Fruit fly (Drosophila melanogaster) whole organism, embryonic: Measurements from ENCODE around the gene CG45081.

Experiments
- ATbp ChIP-seq: fragments of 200-800 bp; sonication (Bioruptor generic); optimal IDR thresholded peaks from 2 replicates; lab custom pipeline; 2017; ENCODE audit warnings: missing biosample characterization, mild to moderate bottlenecking, missing genetic modification characterization, missing genetic modification reagents
- CG11723 ChIP-seq: fragments of 200-800 bp; sonication (Bioruptor generic); optimal IDR thresholded peaks from 2 replicates; lab custom pipeline; 2017; ENCODE audit warnings: missing biosample characterization, mild to moderate bottlenecking, missing genetic modification characterization
- CG13296 ChIP-seq: fragments of 200-800 bp; sonication (Bioruptor generic); optimal IDR thresholded peaks from 3 replicates; lab custom pipeline; 2018; ENCODE audit warnings: missing biosample characterization, mild to moderate bottlenecking, missing genetic modification characterization
- CG13894 ChIP-seq: fragments of 200-800 bp; sonication (Bioruptor generic); optimal IDR thresholded peaks from 3 replicates; lab custom pipeline; 2018; ENCODE audit warnings: missing biosample characterization, mild to moderate bottlenecking, missing genetic modification characterization, moderate library complexity
- CG16863 ChIP-seq: fragments of 200-800 bp; sonication (Bioruptor generic); optimal IDR thresholded peaks from 3 replicates; lab custom pipeline; 2016; ENCODE audit warnings: missing biosample characterization, missing genetic modification characterization
- CG17568 ChIP-seq: fragments of 200-800 bp; sonication (Bioruptor generic); optimal IDR thresholded peaks from 2 replicates; lab custom pipeline; 2018; ENCODE audit warnings: missing biosample characterization, mild to moderate bottlenecking, missing genetic modification characterization, moderate library complexity
- CG17802 ChIP-seq: fragments of 200-800 bp; sonication (Bioruptor generic); optimal IDR thresholded peaks from 2 replicates; lab custom pipeline; 2018; ENCODE audit warnings: missing biosample characterization, mild to moderate bottlenecking, missing genetic modification characterization, moderate library complexity
- CG18599 ChIP-seq: fragments of 200-800 bp; sonication (Bioruptor generic); optimal IDR thresholded peaks from 3 replicates; lab custom pipeline; 2017; ENCODE audit warnings: missing biosample characterization, missing genetic modification characterization, mild to moderate bottlenecking, moderate library complexity, missing genetic modification reagents
- CG30403 ChIP-seq: fragments of 200-800 bp; sonication (Bioruptor generic); optimal IDR thresholded peaks from 3 replicates; lab custom pipeline; 2016; ENCODE audit warnings: missing biosample characterization, missing genetic modification characterization
- CG32767 ChIP-seq: fragments of 200-800 bp; sonication (Bioruptor generic); IDR thresholded peaks from 2 replicates; pipeline ENCODE4 v1.3.6; 2022; ENCODE audit warnings: missing biosample characterization, missing genetic modification characterization
- CG34422 ChIP-seq: fragments of 200-800 bp; sonication (Bioruptor generic); IDR thresholded peaks from 3 replicates; pipeline ENCODE4 v1.3.6; 2022; ENCODE audit warnings: missing biosample characterization, missing genetic modification characterization
- CG4328 ChIP-seq: fragments of 200-800 bp; sonication (Bioruptor generic); optimal IDR thresholded peaks from 3 replicates; lab custom pipeline; 2017; ENCODE audit warnings: missing biosample characterization, missing genetic modification reagents, missing genetic modification characterization
- CG4730 ChIP-seq: fragments of 200-800 bp; sonication (Bioruptor generic); IDR thresholded peaks from 2 replicates; pipeline ENCODE4 v1.3.6; 2022; ENCODE audit warnings: missing biosample characterization, missing genetic modification characterization
- CG6683 ChIP-seq: fragments of 200-800 bp; sonication (Bioruptor generic); optimal IDR thresholded peaks from 2 replicates; lab custom pipeline; 2017; ENCODE audit warnings: missing biosample characterization, mild to moderate bottlenecking, missing genetic modification characterization, missing genetic modification reagents
- CG6765 ChIP-seq: fragments of 200-800 bp; sonication (Bioruptor generic); optimal IDR thresholded peaks from 3 replicates; lab custom pipeline; 2017; ENCODE audit warnings: missing biosample characterization, mild to moderate bottlenecking, missing genetic modification characterization
- CG7372 ChIP-seq: fragments of 200-800 bp; sonication (Bioruptor generic); IDR thresholded peaks from 2 replicates; pipeline ENCODE4 v1.3.6; 2022; ENCODE audit warnings: missing biosample characterization, missing genetic modification characterization
- CG8290 ChIP-seq, 3 experiments: fragments of 200-800 bp; sonication (Bioruptor generic); optimal IDR thresholded peaks; 2 replicates each; lab custom pipeline; 2016 to 2019; ENCODE audit warnings: missing biosample characterization in 3 of 3, missing genetic modification characterization in 3 of 3, mild to moderate bottlenecking in 2 of 3, moderate library complexity in 1 of 3
- CG8478 ChIP-seq: fragments of >200 bp; optimal IDR thresholded peaks from 2 replicates; lab custom pipeline; 2018
- CG9817 ChIP-seq: fragments of 200-800 bp; sonication (Bioruptor generic); optimal IDR thresholded peaks from 2 replicates; lab custom pipeline; 2018; ENCODE audit warnings: missing biosample characterization, mild to moderate bottlenecking, missing genetic modification characterization, moderate library complexity
- CrebB ChIP-seq: fragments of 200-800 bp; sonication (Bioruptor generic); optimal IDR thresholded peaks from 3 replicates; lab custom pipeline; 2018; ENCODE audit warnings: missing biosample characterization, mild to moderate bottlenecking, missing genetic modification characterization
- Dek ChIP-seq: fragments of 200-800 bp; sonication (Bioruptor generic); optimal IDR thresholded peaks from 3 replicates; lab custom pipeline; 2019; ENCODE audit warnings: missing biosample characterization, mild to moderate bottlenecking, missing genetic modification characterization, moderate library complexity
- Doc2 ChIP-seq: fragments of 200-800 bp; sonication (Bioruptor generic); IDR thresholded peaks from 2 replicates; pipeline ENCODE4 v1.3.6; 2022; ENCODE audit warnings: missing biosample characterization, missing genetic modification characterization
- Dref ChIP-seq: fragments of 200-800 bp; sonication (Bioruptor generic); IDR thresholded peaks from 2 replicates; pipeline ENCODE4 v1.3.6; 2022; ENCODE audit warnings: missing biosample characterization, missing genetic modification characterization
- ERR ChIP-seq: fragments of 200-800 bp; sonication (Bioruptor generic); optimal IDR thresholded peaks from 2 replicates; lab custom pipeline; 2016; ENCODE audit warnings: missing biosample characterization, missing genetic modification characterization
- Kr ChIP-seq: fragments of 200-800 bp; sonication (Bioruptor generic); optimal IDR thresholded peaks from 2 replicates; lab custom pipeline; 2017; ENCODE audit warnings: missing biosample characterization, mild to moderate bottlenecking, missing genetic modification characterization
- Mad ChIP-seq: fragments of 200-800 bp; sonication (Bioruptor generic); optimal IDR thresholded peaks from 2 replicates; lab custom pipeline; 2016; ENCODE audit warnings: missing biosample characterization, missing genetic modification characterization
- Pdp1 ChIP-seq, 2 experiments: fragments of 200-800 bp; sonication (Bioruptor generic); optimal IDR thresholded peaks; 3 replicates each; lab custom pipeline; 2016; ENCODE audit warnings: missing biosample characterization in 2 of 2, missing genetic modification characterization in 2 of 2, mild to moderate bottlenecking in 1 of 2, moderate library complexity in 1 of 2
- Sox100B ChIP-seq: fragments of 200-800 bp; sonication (Bioruptor generic); optimal IDR thresholded peaks from 3 replicates; lab custom pipeline; 2018; ENCODE audit warnings: missing biosample characterization, mild to moderate bottlenecking, missing genetic modification characterization
- bbx ChIP-seq: fragments of 200-800 bp; sonication (Bioruptor generic); IDR thresholded peaks from 2 replicates; pipeline ENCODE4 v1.3.6; 2022; ENCODE audit warnings: missing biosample characterization, missing genetic modification characterization; ENCODE audit not compliant: partially characterized antibody
- dm ChIP-seq: fragments of 200-800 bp; sonication (Bioruptor generic); optimal IDR thresholded peaks from 3 replicates; lab custom pipeline; 2016; ENCODE audit warnings: missing biosample characterization, missing genetic modification characterization
- eve ChIP-seq, 2 experiments: fragments of >200 bp; optimal IDR thresholded peaks; 2 replicates each; lab custom pipeline; 2017; ENCODE audit warnings: missing biosample characterization in 2 of 2, missing genetic modification characterization in 2 of 2
- fd3F ChIP-seq: fragments of 200-800 bp; sonication (Bioruptor generic); optimal IDR thresholded peaks from 2 replicates; lab custom pipeline; 2018; ENCODE audit warnings: missing biosample characterization, mild to moderate bottlenecking, missing genetic modification characterization, moderate library complexity
- gcm2 ChIP-seq: fragments of 200-800 bp; sonication (Bioruptor generic); optimal IDR thresholded peaks from 2 replicates; lab custom pipeline; 2016; ENCODE audit warnings: missing biosample characterization, missing genetic modification characterization
- gfzf ChIP-seq: fragments of 200-800 bp; sonication (Bioruptor generic); optimal IDR thresholded peaks from 2 replicates; lab custom pipeline; 2016; ENCODE audit warnings: missing biosample characterization, mild to moderate bottlenecking, missing genetic modification characterization, moderate library complexity
- insv ChIP-seq, 2 experiments: fragments of 200-800 bp; sonication (Bioruptor generic); optimal IDR thresholded peaks; 3 replicates each; lab custom pipeline; 2016 to 2018; ENCODE audit warnings: missing biosample characterization in 2 of 2, missing genetic modification characterization in 2 of 2
- kay ChIP-seq: fragments of 200-800 bp; sonication (Bioruptor generic); optimal IDR thresholded peaks from 2 replicates; lab custom pipeline; 2016; ENCODE audit warnings: missing biosample characterization, missing genetic modification characterization
- nerfin-2 ChIP-seq: fragments of 200-800 bp; sonication (Bioruptor generic); IDR thresholded peaks from 2 replicates; pipeline ENCODE4 v1.3.6; 2022; ENCODE audit warnings: missing biosample characterization, missing genetic modification characterization; ENCODE audit not compliant: partially characterized antibody
- nmo ChIP-seq: fragments of 200-800 bp; sonication (Bioruptor generic); optimal IDR thresholded peaks from 2 replicates; lab custom pipeline; 2018; ENCODE audit warnings: missing biosample characterization, mild to moderate bottlenecking, missing genetic modification characterization, moderate library complexity
- shn ChIP-seq: fragments of 200-800 bp; sonication (Bioruptor generic); optimal IDR thresholded peaks from 3 replicates; lab custom pipeline; 2016; ENCODE audit warnings: missing biosample characterization, missing genetic modification characterization
- tgo ChIP-seq: fragments of 200-800 bp; sonication (Bioruptor generic); IDR thresholded peaks from 3 replicates; pipeline ENCODE4 v1.3.6; 2022; ENCODE audit warnings: missing biosample characterization, missing genetic modification characterization

The CG45081 gene

DNA sequence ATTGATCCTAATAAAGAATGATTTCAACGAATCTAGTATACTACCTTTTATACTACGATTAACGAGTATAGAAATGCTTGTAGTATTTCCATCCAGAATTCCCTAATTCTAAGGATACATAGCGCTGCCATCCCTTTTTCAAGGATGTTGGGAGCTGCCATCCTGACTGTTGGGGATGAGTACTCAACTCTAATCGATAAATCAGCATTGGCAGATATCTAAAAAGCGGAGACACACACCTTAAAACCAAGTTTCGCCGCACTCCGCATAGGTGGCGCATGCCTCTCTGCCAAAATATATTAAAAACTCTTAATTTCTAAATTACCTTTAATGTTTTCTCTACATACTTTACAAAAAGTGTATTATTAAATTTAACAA, 28.4 kb downstream of the CG45081 start, which contains the start of gene fal (continued):
- no peak for TF ChIP-seq ATbp (GFP tag; lab: Kevin White, UChicago)
- TF ChIP-seq bbx (GFP tag; lab: Robert Waterston, UW), result no peak
- TF ChIP-seq CG6683 (GFP tag; lab: Kevin White, UChicago), result no peak
- no peak for TF ChIP-seq CG18599 (GFP tag; lab: Kevin White, UChicago)
- TF ChIP-seq CG17802 (tag; lab: Kevin White, UChicago), result no peak
- TF ChIP-seq Dref (GFP tag; lab: Robert Waterston, UW), result peak; percentile 79
- TF ChIP-seq ERR (GFP tag; lab: Kevin White, UChicago), result no peak
- no peak for TF ChIP-seq CG4328 (GFP tag; lab: Kevin White, UChicago)
- TF ChIP-seq CG6765 (GFP tag; lab: Kevin White, UChicago), result no peak
- TF ChIP-seq Doc2, result no peak
- no peak for TF ChIP-seq gcm2
- TF ChIP-seq kay (GFP tag; lab: Kevin White, UChicago), result no peak
- TF ChIP-seq CG34422 (GFP tag; lab: Robert Waterston, UW), result no peak
- TF ChIP-seq Dek (tag; lab: Kevin White, UChicago), result no peak
- TF ChIP-seq gfzf (GFP tag; lab: Kevin White, UChicago), result peak; percentile 48
- TF ChIP-seq Mad, result no peak
- no peak for TF ChIP-seq eve (GFP tag; optimal IDR thresholded peaks at IDR 0.05; lab: Kevin White, UChicago)
- peak; percentile 33; the same call in 1 of the 2 replicates for TF ChIP-seq CG4730
- TF ChIP-seq CG13894 (tag; lab: Kevin White, UChicago), result peak; percentile 80
- peak; percentile 41 for TF ChIP-seq CG30403 (GFP tag; lab: Kevin White, UChicago)
- TF ChIP-seq CrebB (tag; lab: Kevin White, UChicago), result no peak
- TF ChIP-seq CG16863 (GFP tag; lab: Kevin White, UChicago), result no peak
- peak; percentile 23; the same call in 1 of the 3 replicates for TF ChIP-seq tgo (GFP tag; lab: Robert Waterston, UW)
- TF ChIP-seq Pdp1 (GFP tag; optimal IDR thresholded peaks at IDR 0.05; lab: Kevin White, UChicago), result peak in 1 of 2 experiments; percentile 19
- no peak for TF ChIP-seq insv (GFP tag; optimal IDR thresholded peaks at IDR 0.05; lab: Kevin White, UChicago)
- TF ChIP-seq shn (GFP tag; lab: Kevin White, UChicago), result no peak
- no peak for TF ChIP-seq CG17568 (GFP tag; lab: Kevin White, UChicago)
- no peak for TF ChIP-seq fd3F (GFP tag; lab: Kevin White, UChicago)
- TF ChIP-seq CG7372 (GFP tag; lab: Robert Waterston, UW), result no peak
- peak; percentile 79 for TF ChIP-seq CG8290 (GFP tag; optimal IDR thresholded peaks at IDR 0.05; lab: Kevin White, UChicago)
- TF ChIP-seq CG8290 (tag; optimal IDR thresholded peaks at IDR 0.05; lab: Kevin White, UChicago), result no peak
- no peak for TF ChIP-seq CG8478 (lab: Kevin White, UChicago)
- no peak for TF ChIP-seq CG13296 (GFP tag; lab: Kevin White, UChicago)
- TF ChIP-seq CG11723, result no peak
- TF ChIP-seq Kr, result no peak
- TF ChIP-seq CG9817 (tag; lab: Kevin White, UChicago), result peak; percentile 27
- no peak for TF ChIP-seq CG32767 (GFP tag; lab: Robert Waterston, UW)
- TF ChIP-seq dm (GFP tag; lab: Kevin White, UChicago), result no peak
- TF ChIP-seq Sox100B, result no peak
- 0 out of 2 replicates have a peak, but pooled peaks have one; percentile 17 for TF ChIP-seq nerfin-2
- TF ChIP-seq nmo (GFP tag; lab: Kevin White, UChicago), result peak; percentile 63
